Fruit fly (Drosophila melanogaster) whole organism, embryonic: ENCODE results near the gene CG10064.

Experiments
- Asciz ChIP-seq: fragments of 200-800 bp; sonication (Bioruptor generic); optimal IDR thresholded peaks from 2 replicates; lab custom pipeline; 2017; ENCODE audit warnings: missing biosample characterization, mild to moderate bottlenecking, missing genetic modification characterization, missing genetic modification reagents
- CG10321 ChIP-seq: fragments of 200-800 bp; sonication (Bioruptor generic); IDR thresholded peaks from 2 replicates; pipeline ENCODE4 v1.3.6; 2022; ENCODE audit warnings: missing biosample characterization, missing genetic modification characterization
- CG10654 ChIP-seq: fragments of 200-800 bp; sonication (Bioruptor generic); optimal IDR thresholded peaks from 2 replicates; lab custom pipeline; 2016; ENCODE audit warnings: missing biosample characterization, missing genetic modification characterization
- CG10979 ChIP-seq: fragments of 200-800 bp; sonication (Bioruptor generic); optimal IDR thresholded peaks from 2 replicates; lab custom pipeline; 2018; ENCODE audit warnings: missing biosample characterization, mild to moderate bottlenecking, missing genetic modification characterization, moderate library complexity
- CG11247 ChIP-seq: fragments of 200-800 bp; sonication (Bioruptor generic); IDR thresholded peaks from 2 replicates; pipeline ENCODE4 v1.3.6; 2022; ENCODE audit warnings: missing biosample characterization, missing genetic modification characterization
- CG13894 ChIP-seq: fragments of 200-800 bp; sonication (Bioruptor generic); optimal IDR thresholded peaks from 3 replicates; lab custom pipeline; 2018; ENCODE audit warnings: missing biosample characterization, mild to moderate bottlenecking, missing genetic modification characterization, moderate library complexity
- CG14965 ChIP-seq: fragments of 200-800 bp; sonication (Bioruptor generic); optimal IDR thresholded peaks from 2 replicates; lab custom pipeline; 2016; ENCODE audit warnings: missing biosample characterization, missing genetic modification characterization, borderline replicate concordance
- CG17186 ChIP-seq: fragments of 200-800 bp; sonication (Bioruptor generic); optimal IDR thresholded peaks from 3 replicates; lab custom pipeline; 2017; ENCODE audit warnings: missing biosample characterization, missing genetic modification reagents, missing genetic modification characterization
- CG17912 ChIP-seq: fragments of 200-800 bp; sonication (Bioruptor generic); optimal IDR thresholded peaks from 2 replicates; lab custom pipeline; 2018; ENCODE audit warnings: missing biosample characterization, mild to moderate bottlenecking, missing genetic modification characterization
- CG1792 ChIP-seq: fragments of 200-800 bp; sonication (Bioruptor generic); optimal IDR thresholded peaks from 2 replicates; lab custom pipeline; 2016; ENCODE audit warnings: missing biosample characterization, missing genetic modification characterization
- CG18599 ChIP-seq: fragments of 200-800 bp; sonication (Bioruptor generic); optimal IDR thresholded peaks from 3 replicates; lab custom pipeline; 2017; ENCODE audit warnings: missing biosample characterization, missing genetic modification characterization, mild to moderate bottlenecking, moderate library complexity, missing genetic modification reagents
- CG2129 ChIP-seq: fragments of 200-800 bp; sonication (Bioruptor generic); IDR thresholded peaks from 2 replicates; pipeline ENCODE4 v1.3.6; 2022; ENCODE audit warnings: missing biosample characterization, missing genetic modification characterization; ENCODE audit not compliant: partially characterized antibody
- CG4328 ChIP-seq: fragments of 200-800 bp; sonication (Bioruptor generic); optimal IDR thresholded peaks from 3 replicates; lab custom pipeline; 2017; ENCODE audit warnings: missing biosample characterization, missing genetic modification reagents, missing genetic modification characterization
- CG4707 ChIP-seq: fragments of 200-800 bp; sonication (Bioruptor generic); optimal IDR thresholded peaks from 2 replicates; lab custom pipeline; 2018; ENCODE audit warnings: missing biosample characterization, mild to moderate bottlenecking, missing genetic modification characterization, moderate library complexity
- CG4854 ChIP-seq: fragments of 200-800 bp; sonication (Bioruptor generic); optimal IDR thresholded peaks from 2 replicates; lab custom pipeline; 2016; ENCODE audit warnings: missing biosample characterization, missing genetic modification characterization, inconsistent platforms
- CG6791 ChIP-seq: fragments of 200-800 bp; sonication (Bioruptor generic); IDR thresholded peaks from 3 replicates; pipeline ENCODE4 v1.3.6; 2022; ENCODE audit warnings: missing biosample characterization, missing genetic modification characterization; ENCODE audit not compliant: partially characterized antibody
- CG7556 ChIP-seq: fragments of 200-800 bp; sonication (Bioruptor generic); optimal IDR thresholded peaks from 2 replicates; lab custom pipeline; 2017; ENCODE audit warnings: missing biosample characterization, mild to moderate bottlenecking, missing genetic modification characterization
- CG8359 ChIP-seq: fragments of 200-800 bp; sonication (Bioruptor generic); optimal IDR thresholded peaks from 2 replicates; lab custom pipeline; 2017; ENCODE audit warnings: missing biosample characterization, mild to moderate bottlenecking, missing genetic modification characterization, borderline replicate concordance
- CG9817 ChIP-seq: fragments of 200-800 bp; sonication (Bioruptor generic); optimal IDR thresholded peaks from 2 replicates; lab custom pipeline; 2018; ENCODE audit warnings: missing biosample characterization, mild to moderate bottlenecking, missing genetic modification characterization, moderate library complexity
- Ets65A ChIP-seq: fragments of 200-800 bp; sonication (Bioruptor generic); peaks from one replicate; lab custom pipeline; 2016; ENCODE audit warnings: missing biosample characterization, missing genetic modification characterization
- Ets97D ChIP-seq: fragments of 200-800 bp; sonication (Bioruptor generic); optimal IDR thresholded peaks from 3 replicates; lab custom pipeline; 2016; ENCODE audit warnings: missing biosample characterization, missing genetic modification characterization
- HLHmδ ChIP-seq: fragments of 200-800 bp; sonication (Bioruptor generic); optimal IDR thresholded peaks from 2 replicates; lab custom pipeline; 2018; ENCODE audit warnings: missing biosample characterization, mild to moderate bottlenecking, missing genetic modification characterization, moderate library complexity
- Hr51 ChIP-seq, 2 experiments: fragments of 200-800 bp; sonication (Bioruptor generic); optimal IDR thresholded peaks; 2 replicates in 1 of 2; 3 replicates in 1 of 2; lab custom pipeline; 2016 to 2018; ENCODE audit warnings: missing biosample characterization in 2 of 2, missing genetic modification characterization in 2 of 2, mild to moderate bottlenecking in 1 of 2, moderate library complexity in 1 of 2
- Hr78 ChIP-seq, 2 experiments: fragments of 200-800 bp in 1 of 2; fragments of >200 bp in 1 of 2; sonication (Bioruptor generic) in 1 of 2; optimal IDR thresholded peaks; 2 replicates each; lab custom pipeline; 2017 to 2019; ENCODE audit warnings: missing biosample characterization in 2 of 2, missing genetic modification characterization in 2 of 2, mild to moderate bottlenecking in 1 of 2, moderate library complexity in 1 of 2
- Hsf ChIP-seq: fragments of 200-800 bp; sonication (Bioruptor generic); optimal IDR thresholded peaks from 3 replicates; lab custom pipeline; 2016; ENCODE audit warnings: missing biosample characterization, missing genetic modification characterization
- MBD-R2 ChIP-seq: fragments of 200-800 bp; sonication (Bioruptor generic); IDR thresholded peaks from 2 replicates; pipeline ENCODE4 v1.3.6; 2022; ENCODE audit warnings: missing biosample characterization, missing genetic modification characterization
- Nf-YB ChIP-seq: fragments of 200-800 bp; sonication (Bioruptor generic); optimal IDR thresholded peaks from 3 replicates; lab custom pipeline; 2019; ENCODE audit warnings: missing biosample characterization, mild to moderate bottlenecking, missing genetic modification characterization, moderate library complexity
- aop ChIP-seq: fragments of 200-800 bp; sonication (Bioruptor generic); IDR thresholded peaks from 2 replicates; pipeline ENCODE4 v1.3.6; 2022; ENCODE audit warnings: missing biosample characterization, missing genetic modification characterization
- ato ChIP-seq: fragments of 200-800 bp; sonication (Bioruptor generic); IDR thresholded peaks from 2 replicates; pipeline ENCODE4 v1.3.6; 2022; ENCODE audit warnings: missing biosample characterization, missing genetic modification characterization; ENCODE audit not compliant: partially characterized antibody
- chm ChIP-seq: fragments of 200-800 bp; sonication (Bioruptor generic); IDR thresholded peaks from 2 replicates; pipeline ENCODE4 v1.3.6; 2022; ENCODE audit warnings: missing biosample characterization, missing genetic modification characterization
- crp ChIP-seq, 2 experiments: fragments of 200-800 bp; sonication (Bioruptor generic); optimal IDR thresholded peaks; 2 replicates in 1 of 2; 3 replicates in 1 of 2; lab custom pipeline; 2017; ENCODE audit warnings: missing biosample characterization in 2 of 2, missing genetic modification characterization in 2 of 2, mild to moderate bottlenecking in 1 of 2, moderate library complexity in 1 of 2
- cwo ChIP-seq: fragments of 200-800 bp; sonication (Bioruptor generic); optimal IDR thresholded peaks from 3 replicates; lab custom pipeline; 2017; ENCODE audit warnings: missing biosample characterization, missing genetic modification characterization, mild to moderate bottlenecking, moderate library complexity, missing genetic modification reagents
- danr ChIP-seq: fragments of 200-800 bp; sonication (Bioruptor generic); IDR thresholded peaks from 2 replicates; pipeline ENCODE4 v1.3.6; 2022; ENCODE audit warnings: missing biosample characterization, missing genetic modification characterization
- dmrt99B ChIP-seq: fragments of 200-800 bp; sonication (Bioruptor generic); optimal IDR thresholded peaks from 2 replicates; lab custom pipeline; 2018; ENCODE audit warnings: missing biosample characterization, mild to moderate bottlenecking, missing genetic modification characterization, moderate library complexity
- fd96Cb ChIP-seq: fragments of 200-800 bp; sonication (Bioruptor generic); optimal IDR thresholded peaks from 2 replicates; lab custom pipeline; 2018; ENCODE audit warnings: missing biosample characterization, mild to moderate bottlenecking, missing genetic modification characterization, moderate library complexity
- grau ChIP-seq: fragments of 200-800 bp; optimal IDR thresholded peaks from 3 replicates; lab custom pipeline; 2019; ENCODE audit warnings: missing biosample characterization, mild to moderate bottlenecking, missing genetic modification characterization, moderate library complexity
- her ChIP-seq: fragments of 200-800 bp; sonication (Bioruptor generic); optimal IDR thresholded peaks from 2 replicates; lab custom pipeline; 2016; ENCODE audit warnings: missing biosample characterization, missing genetic modification characterization
- lab ChIP-seq: fragments of 200-800 bp; sonication (Bioruptor generic); optimal IDR thresholded peaks from 3 replicates; lab custom pipeline; 2017; ENCODE audit warnings: missing biosample characterization, missing genetic modification characterization, mild to moderate bottlenecking, moderate library complexity, missing genetic modification reagents
- luna ChIP-seq: fragments of 200-800 bp; sonication (Bioruptor generic); optimal IDR thresholded peaks from 2 replicates; lab custom pipeline; 2016; ENCODE audit warnings: missing biosample characterization, missing genetic modification characterization
- nerfin-2 ChIP-seq: fragments of 200-800 bp; sonication (Bioruptor generic); IDR thresholded peaks from 2 replicates; pipeline ENCODE4 v1.3.6; 2022; ENCODE audit warnings: missing biosample characterization, missing genetic modification characterization; ENCODE audit not compliant: partially characterized antibody
- nmo ChIP-seq: fragments of 200-800 bp; sonication (Bioruptor generic); optimal IDR thresholded peaks from 2 replicates; lab custom pipeline; 2018; ENCODE audit warnings: missing biosample characterization, mild to moderate bottlenecking, missing genetic modification characterization, moderate library complexity
- pfk ChIP-seq: fragments of 200-800 bp; sonication (Bioruptor generic); optimal IDR thresholded peaks from 2 replicates; lab custom pipeline; 2018; ENCODE audit warnings: missing biosample characterization, mild to moderate bottlenecking, missing genetic modification characterization, moderate library complexity
- pnt ChIP-seq: fragments of 200-800 bp; sonication (Bioruptor generic); optimal IDR thresholded peaks from 3 replicates; lab custom pipeline; 2016; ENCODE audit warnings: missing biosample characterization, missing genetic modification characterization
- repo ChIP-seq: fragments of 200-800 bp; sonication (Bioruptor generic); optimal IDR thresholded peaks from 2 replicates; lab custom pipeline; 2016; ENCODE audit warnings: missing biosample characterization, missing genetic modification characterization
- row ChIP-seq: fragments of 200-800 bp; sonication (Bioruptor generic); IDR thresholded peaks from 3 replicates; pipeline ENCODE4 v1.3.6; 2022; ENCODE audit warnings: missing biosample characterization, missing genetic modification characterization
- tap ChIP-seq: fragments of 200-800 bp; optimal IDR thresholded peaks from 3 replicates; lab custom pipeline; 2019; ENCODE audit warnings: missing biosample characterization, mild to moderate bottlenecking, missing genetic modification characterization, moderate library complexity
- trem ChIP-seq: fragments of 200-800 bp; optimal IDR thresholded peaks from 3 replicates; lab custom pipeline; 2019; ENCODE audit warnings: missing biosample characterization, mild to moderate bottlenecking, missing genetic modification characterization, moderate library complexity
- twi ChIP-seq: fragments of 200-800 bp; optimal IDR thresholded peaks from 2 replicates; lab custom pipeline; 2019; ENCODE audit warnings: missing biosample characterization, mild to moderate bottlenecking, missing genetic modification characterization, moderate library complexity
- wek ChIP-seq: fragments of 200-800 bp; sonication (Bioruptor generic); optimal IDR thresholded peaks from 3 replicates; lab custom pipeline; 2018; ENCODE audit warnings: missing biosample characterization, mild to moderate bottlenecking, missing genetic modification characterization, moderate library complexity

The CG10064 gene

DNA sequence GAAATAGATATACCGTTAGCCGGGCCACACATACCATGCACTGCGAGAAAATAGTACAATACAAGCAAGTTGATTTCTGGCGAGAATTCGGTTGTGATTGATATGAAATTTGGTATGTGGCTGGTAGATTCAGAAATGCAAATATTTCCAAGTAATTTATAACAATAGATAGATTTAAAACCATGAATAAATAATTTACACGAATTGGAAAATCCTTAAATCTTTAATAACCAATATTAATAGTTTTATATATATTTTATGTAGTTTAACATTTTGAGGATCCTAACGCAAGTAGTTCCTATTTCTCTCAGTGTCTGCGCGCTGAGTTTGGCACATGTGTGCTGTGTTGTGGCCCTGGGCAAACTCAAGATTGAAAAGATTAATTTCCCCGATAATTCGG is 14.1 kb upstream of the CG10064 start (continued):
- TF ChIP-seq her (no peak), CG9817 (tag; lab: Kevin White, UChicago) (no peak), CG13894 (tag; lab: Kevin White, UChicago) (no peak), CG10979 (tag; lab: Kevin White, UChicago) (peak; percentile 74), CG8359 (GFP tag; lab: Kevin White, UChicago) (no peak), CG17186 (no peak), aop (GFP tag; lab: Robert Waterston, UW) (no peak), row (GFP tag; lab: Robert Waterston, UW) (peak; percentile 52), CG17912 (no peak), repo (GFP tag; lab: Kevin White, UChicago) (no peak), CG18599 (GFP tag; lab: Kevin White, UChicago) (peak; percentile 16), cwo (GFP tag; lab: Kevin White, UChicago) (no peak), CG10654 (GFP tag; lab: Kevin White, UChicago) (peak; percentile 21), CG1792 (GFP tag; lab: Kevin White, UChicago) (no peak), grau (peak; percentile 68), Hsf (GFP tag; lab: Kevin White, UChicago) (no peak), CG2129 (GFP tag; lab: Robert Waterston, UW) (no peak), CG4328 (GFP tag; lab: Kevin White, UChicago) (no peak), Ets97D (GFP tag; lab: Kevin White, UChicago) (no peak), luna (GFP tag; lab: Kevin White, UChicago) (no peak), CG14965 (GFP tag; lab: Kevin White, UChicago) (no peak), tap (no peak), CG4707 (no peak), Ets65A (GFP tag; lab: Kevin White, UChicago) (peak; percentile 16), chm (GFP tag; lab: Robert Waterston, UW) (no peak), Asciz (GFP tag; lab: Kevin White, UChicago) (no peak), Hr51 (GFP tag; optimal IDR thresholded peaks at IDR 0.05; lab: Kevin White, UChicago) (peak in 1 of 2 experiments; percentile 42), danr (GFP tag; lab: Robert Waterston, UW) (no peak), Hr78 (GFP tag; optimal IDR thresholded peaks at IDR 0.05; lab: Kevin White, UChicago) (no peak), wek (no peak), CG7556 (GFP tag; lab: Kevin White, UChicago) (peak; percentile 60), lab (GFP tag; lab: Kevin White, UChicago) (peak; percentile 15), HLHmδ (GFP tag; lab: Kevin White, UChicago) (no peak), crp (GFP tag; optimal IDR thresholded peaks at IDR 0.05; lab: Kevin White, UChicago) (no peak), dmrt99B (peak; percentile 39), CG11247 (GFP tag; lab: Robert Waterston, UW) (no peak), MBD-R2 (GFP tag; lab: Robert Waterston, UW) (0 out of 2 replicates have a peak, but pooled peaks have one; percentile 19), CG10321 (no peak), CG6791 (GFP tag; lab: Robert Waterston, UW) (0 out of 3 replicates have a peak, but pooled peaks have one; percentile 10), pfk (GFP tag; lab: Kevin White, UChicago) (no peak), ato (GFP tag; lab: Robert Waterston, UW) (no peak), twi (tag; lab: Kevin White, UChicago) (peak; percentile 92), Nf-YB (GFP tag; lab: Kevin White, UChicago) (no peak), pnt (GFP tag; lab: Kevin White, UChicago) (peak; percentile 13), trem (tag; lab: Kevin White, UChicago) (no peak), CG4854 (no peak), fd96Cb (tag; lab: Kevin White, UChicago) (peak; percentile 31), nmo (GFP tag; lab: Kevin White, UChicago) (peak; percentile 72), nerfin-2 (GFP tag; lab: Robert Waterston, UW) (no peak)
